Worm (Caenorhabditis elegans): ENCODE results near the gene C09H10.9.

C09H10.9 gene

DNA sequence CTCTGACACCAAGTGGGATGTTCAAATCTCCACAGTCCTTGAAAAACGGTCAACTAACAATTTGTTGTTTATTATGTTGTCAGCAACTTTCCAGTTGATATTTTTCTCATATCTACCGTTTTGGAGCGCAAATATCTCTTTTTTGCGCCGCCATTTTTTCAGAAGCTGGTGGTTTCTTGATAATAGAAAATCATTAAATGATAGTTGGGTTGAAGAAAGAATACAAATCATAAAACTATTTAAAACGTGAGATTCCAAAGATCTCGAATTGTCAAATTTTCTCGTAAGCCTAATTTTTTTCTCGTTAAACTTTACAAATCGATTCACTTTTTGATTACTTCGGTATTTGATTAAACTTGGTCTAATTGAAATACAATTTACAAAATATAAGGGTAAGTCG, 11.8 kb upstream of the C09H10.9 start, which contains the start of gene rpl-42:
Gene rpl-42 (plus strand): TSS at position 301 of the 400 bp plus-strand sequence.
- no peak for TF ChIP-seq flt-1 (GFP tag; IDR thresholded peaks at IDR 0.05)
- no peak for TF ChIP-seq ztf-23 (GFP tag; IDR thresholded peaks at IDR 0.05)
- TF ChIP-seq cog-1 (tag; optimal IDR thresholded peaks at IDR 0.05) = no peak
- no peak for TF ChIP-seq T22C8.4 (GFP tag; IDR thresholded peaks at IDR 0.05)
- TF ChIP-seq med-1 (GFP tag; optimal IDR thresholded peaks at IDR 0.05; ENCODE audit: insufficient read depth) = no peak
- TF ChIP-seq klf-2 (GFP tag; conservative IDR thresholded peaks at IDR 0.05) = no peak
- no peak for TF ChIP-seq ztf-29 (GFP tag; IDR thresholded peaks at IDR 0.05)

DNA sequence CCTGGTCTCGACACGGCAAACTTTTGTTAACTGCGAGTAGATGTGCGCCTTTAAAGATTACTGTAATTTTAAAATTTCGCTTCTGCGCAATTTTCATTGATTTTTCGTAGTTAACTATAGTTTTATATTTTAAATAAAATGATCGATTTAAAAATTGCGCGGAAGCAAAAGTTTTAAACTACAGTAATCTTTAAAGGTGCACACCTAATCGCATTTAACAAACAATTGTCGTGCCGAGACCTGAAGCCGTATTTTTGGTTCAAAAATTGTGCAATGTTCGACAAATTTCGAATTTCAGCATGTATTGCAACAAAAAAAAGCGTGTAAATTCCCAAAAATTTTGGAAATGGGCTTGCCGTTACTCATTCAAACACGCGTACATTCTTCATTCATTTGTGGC, 9.8 kb upstream of the C09H10.9 start:
- no peak for TF ChIP-seq T22C8.4 (GFP tag; IDR thresholded peaks at IDR 0.05)
- no peak for TF ChIP-seq ztf-23 (GFP tag; IDR thresholded peaks at IDR 0.05)
- TF ChIP-seq med-1 (GFP tag; optimal IDR thresholded peaks at IDR 0.05; ENCODE audit: insufficient read depth) = no peak
- TF ChIP-seq ztf-29 (GFP tag; IDR thresholded peaks at IDR 0.05) = no peak

DNA sequence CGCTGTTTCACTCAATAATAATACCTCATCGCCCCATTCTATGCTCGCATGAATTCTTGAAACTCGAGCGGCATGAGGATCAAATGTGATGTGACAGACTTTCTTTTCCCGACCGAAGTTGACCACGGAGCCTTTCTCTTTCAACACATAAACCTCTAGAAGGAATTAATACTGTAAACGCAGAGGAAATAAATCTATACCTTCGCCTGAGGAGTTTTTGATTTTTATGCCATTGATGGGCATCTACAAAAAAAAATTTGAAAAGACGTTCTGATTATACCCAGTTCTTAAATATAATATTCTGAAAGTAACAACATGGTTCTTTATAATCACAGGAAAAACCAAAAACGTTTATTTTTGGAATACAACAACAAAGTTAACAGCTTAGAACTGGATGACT, 8.0 kb upstream of the C09H10.9 start, which contains the start of gene nbs-1:
Gene nbs-1 (minus strand): TSS at position 246 of the 400 bp plus-strand sequence.
- no peak for TF ChIP-seq ztf-23 (GFP tag; IDR thresholded peaks at IDR 0.05)
- TF ChIP-seq ref-1 (GFP tag; conservative IDR thresholded peaks at IDR 0.05) = no peak
- no peak for TF ChIP-seq ztf-29 (GFP tag; IDR thresholded peaks at IDR 0.05)

DNA sequence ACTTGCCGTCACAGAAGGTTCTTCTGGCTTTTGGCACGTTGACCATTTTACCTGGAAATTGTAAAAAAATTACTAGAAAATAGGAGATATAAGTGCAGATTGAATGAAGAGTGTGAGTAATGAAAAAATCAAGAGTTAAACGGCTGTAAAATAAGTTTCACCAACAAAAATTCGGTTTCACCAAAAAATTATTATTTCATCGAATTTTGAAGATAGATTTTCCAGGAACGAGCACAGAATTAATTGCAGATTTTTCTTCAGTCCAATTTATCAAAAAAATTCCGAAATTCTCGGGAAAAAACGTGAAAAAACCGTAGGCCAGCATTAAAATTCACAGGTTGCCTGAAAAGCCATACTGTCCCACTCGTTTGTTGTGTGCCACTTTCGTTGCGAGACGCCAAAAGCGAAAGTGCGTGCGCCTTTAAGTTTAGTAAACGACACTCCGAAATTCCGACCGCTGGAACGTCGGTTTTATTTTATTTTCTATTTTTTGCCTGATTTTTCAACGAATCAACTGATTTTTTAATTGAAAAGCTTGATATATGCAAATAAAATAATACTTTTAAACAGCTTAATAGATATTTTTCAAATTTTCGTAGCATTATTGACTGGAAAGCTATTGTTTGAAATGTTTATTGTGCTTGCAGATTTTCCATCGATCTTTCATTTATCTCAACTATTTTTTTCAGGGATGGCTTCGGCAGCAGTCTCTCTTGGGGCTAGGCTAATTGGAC, 6.9 kb upstream of the C09H10.9 start, which contains the start of the genes rpl-36.A and nuo-1:
Gene rpl-36.A (minus strand): TSS at position 51 of the 734 bp plus-strand sequence.
Gene nuo-1 (plus strand): TSS at position 684 of the 734 bp plus-strand sequence.
- TF ChIP-seq ref-1 (GFP tag; conservative IDR thresholded peaks at IDR 0.05) (no peak), ztf-23 (GFP tag; IDR thresholded peaks at IDR 0.05) (0 out of 2 replicates have a peak, but pooled peaks have one; percentile 22)

DNA sequence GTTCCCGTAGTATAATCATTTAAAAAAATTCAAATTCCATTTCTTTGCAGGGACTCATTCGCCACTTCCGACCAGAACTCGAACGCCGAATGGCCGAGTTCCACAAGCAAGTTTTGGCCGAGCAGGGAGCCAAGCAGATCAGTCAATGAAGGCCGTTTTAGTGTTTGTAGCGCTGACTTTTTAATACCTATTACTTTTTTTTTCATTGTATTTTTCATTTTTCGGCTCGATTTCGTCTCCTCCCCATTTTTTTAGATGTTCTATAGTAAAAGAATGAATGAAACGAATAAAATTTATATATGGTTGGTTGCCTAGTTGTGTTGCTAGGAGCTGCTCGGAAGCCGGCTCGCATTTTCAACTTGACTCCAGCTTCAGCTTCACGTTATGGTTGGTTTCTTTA, 4.4 kb upstream of the C09H10.9 start, which contains the start of gene C09H10.4:
Gene C09H10.4 (plus strand): TSS at position 301 of the 400 bp plus-strand sequence.
- TF ChIP-seq T22C8.4 (GFP tag; IDR thresholded peaks at IDR 0.05) (no peak), ztf-29 (GFP tag; IDR thresholded peaks at IDR 0.05) (no peak), med-1 (GFP tag; optimal IDR thresholded peaks at IDR 0.05; ENCODE audit: insufficient read depth) (no peak), cog-1 (tag; optimal IDR thresholded peaks at IDR 0.05) (no peak), flt-1 (GFP tag; IDR thresholded peaks at IDR 0.05) (no peak), tab-1 (GFP tag; IDR thresholded peaks at IDR 0.05) (no peak), klf-2 (GFP tag; conservative IDR thresholded peaks at IDR 0.05) (no peak), ref-1 (GFP tag; conservative IDR thresholded peaks at IDR 0.05) (no peak), ztf-23 (GFP tag; IDR thresholded peaks at IDR 0.05) (no peak)

DNA sequence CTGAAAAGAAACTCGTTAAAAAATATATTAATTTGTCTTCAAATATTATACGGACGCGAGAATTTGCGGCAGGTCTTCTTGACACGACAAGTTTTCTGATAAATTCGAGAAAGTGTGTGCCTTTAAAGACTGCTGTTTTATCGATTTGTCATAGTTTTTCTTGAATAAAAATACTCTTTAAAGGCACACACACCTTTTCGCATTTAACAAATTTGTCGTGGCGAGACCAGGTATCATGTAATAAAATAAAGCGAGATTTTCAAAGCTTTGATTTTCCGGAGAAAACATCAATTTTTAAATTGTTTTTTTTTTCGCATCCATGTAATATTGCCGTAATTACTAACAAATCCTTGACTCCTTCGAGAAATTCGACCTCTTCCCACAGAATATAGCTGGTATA, 3.1 kb upstream of the C09H10.9 start:
- no peak for TF ChIP-seq flt-1 (GFP tag; IDR thresholded peaks at IDR 0.05)
- no peak for TF ChIP-seq T22C8.4 (GFP tag; IDR thresholded peaks at IDR 0.05)
- no peak for TF ChIP-seq med-1 (GFP tag; optimal IDR thresholded peaks at IDR 0.05; ENCODE audit: insufficient read depth)

DNA sequence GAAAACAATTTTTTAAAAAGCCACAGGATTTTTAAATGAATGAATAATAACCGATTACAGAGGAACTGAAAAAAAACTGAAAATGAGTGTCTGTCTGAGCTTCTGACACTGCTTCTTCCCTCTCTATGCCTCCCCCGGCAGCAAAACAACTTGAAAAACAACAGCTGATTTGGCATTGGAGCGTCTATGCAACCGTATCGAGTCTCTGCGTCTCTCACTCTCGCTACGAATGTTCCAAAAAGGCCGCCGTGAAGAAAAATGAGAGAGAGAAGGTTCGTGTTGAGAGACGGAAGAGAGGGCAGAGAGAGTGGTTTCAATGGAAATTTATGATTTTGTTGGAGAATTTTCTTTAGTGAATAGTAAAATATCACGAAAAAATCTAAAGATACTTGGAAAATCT, 1.2 kb upstream of the C09H10.9 start:
- TF ChIP-seq ztf-23 (GFP tag; IDR thresholded peaks at IDR 0.05) (no peak), T22C8.4 (GFP tag; IDR thresholded peaks at IDR 0.05) (no peak), cog-1 (tag; optimal IDR thresholded peaks at IDR 0.05) (peak; percentile 29), flt-1 (GFP tag; IDR thresholded peaks at IDR 0.05) (no peak)

DNA sequence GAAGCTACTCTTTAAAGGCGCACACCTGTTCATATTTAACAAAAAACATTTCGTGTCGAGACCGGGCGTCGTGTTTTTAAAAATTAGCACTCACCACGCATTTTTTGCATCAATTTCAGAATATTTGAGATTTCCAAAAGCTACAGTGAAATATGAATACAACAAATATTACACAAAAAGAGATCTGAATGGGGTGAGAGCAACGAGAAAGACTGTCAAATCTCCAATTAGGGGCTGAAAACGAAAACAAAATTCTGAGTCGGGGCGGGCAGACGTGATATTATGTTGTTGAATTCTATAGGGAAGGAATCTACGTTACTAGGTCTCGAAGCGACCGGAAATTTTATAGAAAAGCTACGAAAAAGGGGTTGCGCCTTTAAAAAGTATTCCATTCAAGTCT, 605 bp upstream of the C09H10.9 start, which contains the start of gene C09H10.5:
Gene C09H10.5 (minus strand): TSS at position 101 of the 400 bp plus-strand sequence.
- TF ChIP-seq klf-2 (GFP tag; conservative IDR thresholded peaks at IDR 0.05) = no peak
- no peak for TF ChIP-seq tab-1 (GFP tag; IDR thresholded peaks at IDR 0.05)
- no peak for TF ChIP-seq T22C8.4 (GFP tag; IDR thresholded peaks at IDR 0.05)
- no peak for TF ChIP-seq flt-1 (GFP tag; IDR thresholded peaks at IDR 0.05)

DNA sequence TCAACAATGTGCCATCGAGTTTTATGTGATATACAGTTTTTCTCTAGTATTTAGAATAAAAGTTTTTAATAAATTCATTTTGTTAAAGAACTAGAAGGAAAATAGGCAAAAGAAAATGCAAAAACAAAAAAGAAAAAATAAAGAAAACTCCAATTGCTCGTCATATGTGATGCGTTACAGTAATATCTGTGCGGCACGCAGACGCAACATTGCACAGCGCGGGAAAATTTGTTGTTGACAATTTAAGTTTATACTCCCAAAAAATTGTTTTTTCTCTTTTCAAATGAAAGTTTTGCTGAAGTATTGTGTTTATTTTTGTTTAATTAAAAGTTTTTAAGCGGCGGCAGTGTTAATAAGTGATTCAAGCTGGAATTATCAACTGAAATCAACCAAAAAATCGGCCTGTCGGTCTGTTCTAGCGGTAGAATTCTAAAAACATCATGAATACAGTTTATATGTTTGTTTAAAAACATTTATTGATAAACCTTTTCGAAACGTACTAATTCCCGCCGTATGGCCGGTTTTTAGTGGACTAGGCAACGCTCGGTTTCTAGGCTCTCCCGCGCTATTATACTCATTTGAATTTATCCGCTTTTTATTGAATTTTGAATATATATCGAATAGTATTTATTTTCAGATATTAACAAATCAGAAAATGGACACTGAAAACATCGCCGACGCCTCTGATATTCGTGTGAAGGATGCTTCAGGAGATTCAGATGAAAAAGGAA, 1.9 kb downstream of the C09H10.9 start, which contains the start of gene nasp-1:
Gene nasp-1 (plus strand): TSS at position 632 of the 731 bp plus-strand sequence.
- TF ChIP-seq flt-1 (GFP tag; IDR thresholded peaks at IDR 0.05) = no peak
- TF ChIP-seq cog-1 (tag; optimal IDR thresholded peaks at IDR 0.05) = no peak
- TF ChIP-seq ztf-29 (GFP tag; IDR thresholded peaks at IDR 0.05) = no peak
- TF ChIP-seq med-1 (GFP tag; optimal IDR thresholded peaks at IDR 0.05; ENCODE audit: insufficient read depth) = no peak
- TF ChIP-seq ref-1 (GFP tag; conservative IDR thresholded peaks at IDR 0.05) = no peak
- TF ChIP-seq klf-2 (GFP tag; conservative IDR thresholded peaks at IDR 0.05) = no peak
- no peak for TF ChIP-seq tab-1 (GFP tag; IDR thresholded peaks at IDR 0.05)
- no peak for TF ChIP-seq T22C8.4 (GFP tag; IDR thresholded peaks at IDR 0.05)
- no peak for TF ChIP-seq ztf-23 (GFP tag; IDR thresholded peaks at IDR 0.05)

DNA sequence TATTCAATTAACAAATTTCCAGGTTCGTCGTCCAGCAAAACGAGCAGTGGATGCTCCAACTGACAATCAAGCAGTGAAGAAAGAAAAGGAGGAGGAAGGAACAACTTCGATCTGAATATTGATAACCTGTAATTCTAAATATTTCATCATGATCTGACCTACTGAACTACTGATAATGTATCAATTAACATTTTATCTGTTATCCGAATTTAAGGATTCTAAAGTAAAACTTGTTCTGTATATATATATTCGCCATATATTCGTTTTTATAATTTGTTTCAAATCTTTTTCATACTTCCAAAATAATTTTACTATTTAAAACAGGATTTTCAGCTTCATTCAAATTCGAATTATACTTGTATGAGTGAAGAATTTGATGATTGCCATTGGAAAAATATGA, 3.6 kb downstream of the C09H10.9 start, which contains the start of gene apc-17:
Gene apc-17 (plus strand): TSS at position 301 of the 400 bp plus-strand sequence.
- no peak for TF ChIP-seq tab-1 (GFP tag; IDR thresholded peaks at IDR 0.05)
- no peak for TF ChIP-seq ref-1 (GFP tag; conservative IDR thresholded peaks at IDR 0.05)
- TF ChIP-seq T22C8.4 (GFP tag; IDR thresholded peaks at IDR 0.05) = no peak
- TF ChIP-seq med-1 (GFP tag; optimal IDR thresholded peaks at IDR 0.05; ENCODE audit: insufficient read depth) = no peak
- no peak for TF ChIP-seq flt-1 (GFP tag; IDR thresholded peaks at IDR 0.05)
- TF ChIP-seq ztf-29 (GFP tag; IDR thresholded peaks at IDR 0.05) = no peak
- TF ChIP-seq ztf-23 (GFP tag; IDR thresholded peaks at IDR 0.05) = no peak
- no peak for TF ChIP-seq klf-2 (GFP tag; conservative IDR thresholded peaks at IDR 0.05)
- TF ChIP-seq cog-1 (tag; optimal IDR thresholded peaks at IDR 0.05) = no peak

Data from whole organism, midembryonic.